Worm (Caenorhabditis elegans) whole organism, L1 larva: ENCODE results near the gene B0507.9.

ENCODE experiments used
- pqm-1 ChIP-seq: sonication (generic microtip); optimal IDR thresholded peaks from 3 replicates; lab custom pipeline; 2017; ENCODE audit warnings: missing biosample characterization, missing genetic modification characterization
- sox-4 ChIP-seq: sonication (generic microtip); optimal IDR thresholded peaks from 2 replicates; lab custom pipeline; 2016; ENCODE audit warnings: missing genetic modification characterization, missing compliant biosample characterization

ce11 chrV:8767493-8767892, 1.7 kb upstream of the B0507.9 start:
- no peak for TF ChIP-seq sox-4 (tag; lab: Kevin White, UChicago)
- no peak for TF ChIP-seq pqm-1 (tag; lab: Kevin White, UChicago)
